Fruit fly (Drosophila melanogaster) whole organism, embryonic: ENCODE data around the gene CG7379.

Source experiments
- ATbp ChIP-seq: fragments of 200-800 bp; sonication (Bioruptor generic); optimal IDR thresholded peaks from 2 replicates; lab custom pipeline; 2017; ENCODE audit warnings: missing biosample characterization, mild to moderate bottlenecking, missing genetic modification characterization, missing genetic modification reagents
- Blimp-1 ChIP-seq: fragments of 200-800 bp; sonication (Bioruptor generic); optimal IDR thresholded peaks from 3 replicates; lab custom pipeline; 2018; ENCODE audit warnings: missing biosample characterization, missing genetic modification characterization, mild to moderate bottlenecking, moderate library complexity, missing genetic modification reagents
- CG10543 ChIP-seq: fragments of 200-800 bp; sonication (Bioruptor generic); optimal IDR thresholded peaks from 3 replicates; lab custom pipeline; 2017; ENCODE audit warnings: missing biosample characterization, mild to moderate bottlenecking, missing genetic modification characterization, moderate library complexity
- CG11247 ChIP-seq: fragments of 200-800 bp; sonication (Bioruptor generic); IDR thresholded peaks from 2 replicates; pipeline ENCODE4 v1.3.6; 2022; ENCODE audit warnings: missing biosample characterization, missing genetic modification characterization
- CG11398 ChIP-seq: fragments of 200-800 bp; sonication (Bioruptor generic); optimal IDR thresholded peaks from 2 replicates; lab custom pipeline; 2016; ENCODE audit warnings: missing biosample characterization, missing genetic modification characterization
- CG11504 ChIP-seq: fragments of 200-800 bp; sonication (Bioruptor generic); optimal IDR thresholded peaks from 3 replicates; lab custom pipeline; 2019; ENCODE audit warnings: missing biosample characterization, mild to moderate bottlenecking, missing genetic modification characterization, moderate library complexity
- CG12155 ChIP-seq: fragments of 200-800 bp; sonication (Bioruptor generic); optimal IDR thresholded peaks from 3 replicates; lab custom pipeline; 2016; ENCODE audit warnings: missing biosample characterization, missing genetic modification characterization
- CG12744 ChIP-seq: fragments of 200-800 bp; sonication (Bioruptor generic); optimal IDR thresholded peaks from 2 replicates; lab custom pipeline; 2016; ENCODE audit warnings: missing biosample characterization, missing genetic modification characterization
- CG14710 ChIP-seq: fragments of 200-800 bp; sonication (Bioruptor generic); optimal IDR thresholded peaks from 3 replicates; lab custom pipeline; 2019; ENCODE audit warnings: missing biosample characterization, mild to moderate bottlenecking, missing genetic modification characterization, moderate library complexity
- CG17361 ChIP-seq: fragments of 200-800 bp; sonication (Bioruptor generic); IDR thresholded peaks from 3 replicates; pipeline ENCODE4 v1.3.6; 2022; ENCODE audit warnings: missing biosample characterization, missing genetic modification characterization
- CG17385 ChIP-seq: fragments of 200-800 bp; sonication (Bioruptor generic); optimal IDR thresholded peaks from 3 replicates; lab custom pipeline; 2018; ENCODE audit warnings: missing biosample characterization, mild to moderate bottlenecking, missing genetic modification characterization
- CG18262 ChIP-seq: fragments of 200-800 bp; optimal IDR thresholded peaks from 3 replicates; lab custom pipeline; 2019; ENCODE audit warnings: missing biosample characterization, mild to moderate bottlenecking, missing genetic modification characterization, moderate library complexity
- CG18764 ChIP-seq: fragments of 200-800 bp; sonication (Bioruptor generic); optimal IDR thresholded peaks from 3 replicates; lab custom pipeline; 2016; ENCODE audit warnings: missing biosample characterization, missing genetic modification characterization
- CG2678 ChIP-seq: fragments of 200-800 bp; sonication (Bioruptor generic); optimal IDR thresholded peaks from 3 replicates; lab custom pipeline; 2019; ENCODE audit warnings: missing biosample characterization, mild to moderate bottlenecking, missing genetic modification characterization, moderate library complexity
- CG2712 ChIP-seq: fragments of 200-800 bp; optimal IDR thresholded peaks from 3 replicates; lab custom pipeline; 2019; ENCODE audit warnings: missing biosample characterization, mild to moderate bottlenecking, missing genetic modification characterization, moderate library complexity
- CG30431 ChIP-seq: fragments of 200-800 bp; sonication (Bioruptor generic); optimal IDR thresholded peaks from 2 replicates; lab custom pipeline; 2017; ENCODE audit warnings: missing biosample characterization, missing genetic modification characterization
- CG31441 ChIP-seq: fragments of 200-800 bp; sonication (Bioruptor generic); IDR thresholded peaks from 2 replicates; pipeline ENCODE4 v1.3.6; 2022; ENCODE audit warnings: missing biosample characterization, missing genetic modification characterization
- CG32772 ChIP-seq: fragments of 200-800 bp; sonication (Bioruptor generic); IDR thresholded peaks from 2 replicates; pipeline ENCODE4 v1.3.6; 2022; ENCODE audit warnings: missing biosample characterization, missing genetic modification characterization
- CG6254 ChIP-seq: fragments of 200-800 bp; sonication (Bioruptor generic); optimal IDR thresholded peaks from 3 replicates; lab custom pipeline; 2017; ENCODE audit warnings: mild to moderate bottlenecking, missing biosample characterization, missing genetic modification reagents, missing genetic modification characterization
- CG7839 ChIP-seq: fragments of 200-800 bp; sonication (Bioruptor generic); optimal IDR thresholded peaks from 3 replicates; lab custom pipeline; 2018; ENCODE audit warnings: missing biosample characterization, mild to moderate bottlenecking, missing genetic modification characterization, moderate library complexity
- CG8388 ChIP-seq: fragments of 200-800 bp; sonication (Bioruptor generic); optimal IDR thresholded peaks from 2 replicates; lab custom pipeline; 2019; ENCODE audit warnings: missing biosample characterization, mild to moderate bottlenecking, missing genetic modification characterization, moderate library complexity
- Drgx ChIP-seq: fragments of 200-800 bp; sonication (Bioruptor generic); IDR thresholded peaks from 2 replicates; pipeline ENCODE4 v1.3.6; 2022; ENCODE audit warnings: missing biosample characterization, missing genetic modification characterization
- Elba2 ChIP-seq: fragments of 200-800 bp; sonication (Bioruptor generic); optimal IDR thresholded peaks from 3 replicates; lab custom pipeline; 2016; ENCODE audit warnings: missing biosample characterization, missing genetic modification characterization
- Ets65A ChIP-seq: fragments of 200-800 bp; sonication (Bioruptor generic); peaks from one replicate; lab custom pipeline; 2016; ENCODE audit warnings: missing biosample characterization, missing genetic modification characterization
- Hr78 ChIP-seq, 2 experiments: fragments of 200-800 bp in 1 of 2; fragments of >200 bp in 1 of 2; sonication (Bioruptor generic) in 1 of 2; optimal IDR thresholded peaks; 2 replicates each; lab custom pipeline; 2017 to 2019; ENCODE audit warnings: missing biosample characterization in 2 of 2, missing genetic modification characterization in 2 of 2, mild to moderate bottlenecking in 1 of 2, moderate library complexity in 1 of 2
- Med ChIP-seq: fragments of 200-800 bp; sonication (Bioruptor generic); peaks from one replicate; lab custom pipeline; 2016; ENCODE audit warnings: missing biosample characterization, missing genetic modification characterization, mild to moderate bottlenecking, inconsistent platforms, moderate library complexity
- Sox102F ChIP-seq: fragments of 200-800 bp; sonication (Bioruptor generic); optimal IDR thresholded peaks from 2 replicates; lab custom pipeline; 2018; ENCODE audit warnings: missing biosample characterization, mild to moderate bottlenecking, missing genetic modification characterization, moderate library complexity
- Sry-δ ChIP-seq: fragments of 200-800 bp; sonication (Bioruptor generic); optimal IDR thresholded peaks from 2 replicates; lab custom pipeline; 2016; ENCODE audit warnings: missing biosample characterization, missing genetic modification characterization
- Vsx1 ChIP-seq: fragments of 200-800 bp; sonication (Bioruptor generic); optimal IDR thresholded peaks from 2 replicates; lab custom pipeline; 2017; ENCODE audit warnings: missing biosample characterization, mild to moderate bottlenecking, missing genetic modification characterization, missing genetic modification reagents
- bcd ChIP-seq: fragments of 200-800 bp; sonication (Bioruptor generic); optimal IDR thresholded peaks from 2 replicates; lab custom pipeline; 2017; ENCODE audit warnings: missing biosample characterization, mild to moderate bottlenecking, missing genetic modification characterization
- bsh ChIP-seq, 2 experiments: fragments of 200-800 bp; sonication (Bioruptor generic); optimal IDR thresholded peaks; 2 replicates each; lab custom pipeline; 2017 to 2018; ENCODE audit warnings: mild to moderate bottlenecking in 2 of 2, missing biosample characterization in 2 of 2, missing genetic modification characterization in 2 of 2, moderate library complexity in 1 of 2
- ci ChIP-seq: fragments of 200-800 bp; sonication (Bioruptor generic); IDR thresholded peaks from 3 replicates; pipeline ENCODE4 v1.3.6; 2022; ENCODE audit warnings: missing biosample characterization, missing genetic modification characterization
- crol ChIP-seq: fragments of 200-800 bp; sonication (Bioruptor generic); IDR thresholded peaks from 2 replicates; pipeline ENCODE4 v1.3.6; 2022; ENCODE audit warnings: missing biosample characterization, missing genetic modification characterization
- dysf ChIP-seq: fragments of 200-800 bp; sonication (Bioruptor generic); IDR thresholded peaks from 3 replicates; pipeline ENCODE4 v1.3.6; 2022; ENCODE audit warnings: missing biosample characterization, missing genetic modification characterization
- fd96Cb ChIP-seq: fragments of 200-800 bp; sonication (Bioruptor generic); optimal IDR thresholded peaks from 2 replicates; lab custom pipeline; 2018; ENCODE audit warnings: missing biosample characterization, mild to moderate bottlenecking, missing genetic modification characterization, moderate library complexity
- gem ChIP-seq: fragments of 200-800 bp; sonication (Bioruptor generic); optimal IDR thresholded peaks from 2 replicates; lab custom pipeline; 2019; ENCODE audit warnings: missing biosample characterization, mild to moderate bottlenecking, missing genetic modification characterization, moderate library complexity
- nerfin-1 ChIP-seq: fragments of 200-800 bp; sonication (Bioruptor generic); optimal IDR thresholded peaks from 3 replicates; lab custom pipeline; 2019; ENCODE audit warnings: missing biosample characterization, mild to moderate bottlenecking, missing genetic modification characterization, moderate library complexity
- nmo ChIP-seq: fragments of 200-800 bp; sonication (Bioruptor generic); optimal IDR thresholded peaks from 2 replicates; lab custom pipeline; 2018; ENCODE audit warnings: missing biosample characterization, mild to moderate bottlenecking, missing genetic modification characterization, moderate library complexity
- nom ChIP-seq: fragments of 200-800 bp; sonication (Bioruptor generic); optimal IDR thresholded peaks from 2 replicates; lab custom pipeline; 2017; ENCODE audit warnings: missing biosample characterization, missing genetic modification characterization, mild to moderate bottlenecking, moderate library complexity, missing genetic modification reagents
- phol ChIP-seq: fragments of 200-800 bp; sonication (Bioruptor generic); optimal IDR thresholded peaks from 3 replicates; lab custom pipeline; 2018; ENCODE audit warnings: missing biosample characterization, mild to moderate bottlenecking, missing genetic modification characterization, moderate library complexity
- row ChIP-seq: fragments of 200-800 bp; sonication (Bioruptor generic); IDR thresholded peaks from 3 replicates; pipeline ENCODE4 v1.3.6; 2022; ENCODE audit warnings: missing biosample characterization, missing genetic modification characterization
- sens ChIP-seq: fragments of 200-800 bp; sonication (Bioruptor generic); peaks from one replicate; lab custom pipeline; 2016; ENCODE audit warnings: missing biosample characterization, missing genetic modification characterization
- tin ChIP-seq: fragments of 200-800 bp; sonication (Bioruptor generic); optimal IDR thresholded peaks from 3 replicates; lab custom pipeline; 2016; ENCODE audit warnings: missing biosample characterization, missing genetic modification characterization
- tll ChIP-seq, 2 experiments: fragments of 200-800 bp in 1 of 2; fragments of >200 bp in 1 of 2; sonication (Bioruptor generic) in 1 of 2; optimal IDR thresholded peaks; 2 replicates each; lab custom pipeline; 2017 to 2019; ENCODE audit warnings: missing biosample characterization in 2 of 2, missing genetic modification characterization in 2 of 2, mild to moderate bottlenecking in 1 of 2, moderate library complexity in 1 of 2
- toy ChIP-seq: fragments of 200-800 bp; sonication (Bioruptor generic); IDR thresholded peaks from 2 replicates; pipeline ENCODE4 v1.3.6; 2022; ENCODE audit warnings: missing biosample characterization, missing genetic modification characterization
- unpg ChIP-seq: fragments of 200-800 bp; sonication (Bioruptor generic); optimal IDR thresholded peaks from 3 replicates; lab custom pipeline; 2018; ENCODE audit warnings: missing biosample characterization, mild to moderate bottlenecking, missing genetic modification characterization, moderate library complexity

Gene CG7379

dm6 chr3R:17793287-17793686 is 4.8 kb downstream of the CG7379 start:
- no peak for TF ChIP-seq Elba2
- no peak for TF ChIP-seq Sry-δ
- no peak for TF ChIP-seq Vsx1
- TF ChIP-seq crol (GFP tag; lab: Robert Waterston, UW): peak; percentile 73
- no peak for TF ChIP-seq CG18764 (GFP tag; lab: Kevin White, UChicago)

dm6 chr3R:17789937-17790336 is 8.2 kb downstream of the CG7379 start:
- 0 out of 3 replicates have a peak, but pooled peaks have one; percentile 5 for TF ChIP-seq row (GFP tag; lab: Robert Waterston, UW)
- no peak for TF ChIP-seq CG12155 (GFP tag; lab: Kevin White, UChicago)
- no peak for TF ChIP-seq CG11247 (GFP tag; lab: Robert Waterston, UW)
- TF ChIP-seq tll (GFP tag; optimal IDR thresholded peaks at IDR 0.05; lab: Kevin White, UChicago): no peak
- peak; percentile 2 for TF ChIP-seq nom (GFP tag; lab: Kevin White, UChicago)
- no peak for TF ChIP-seq toy (GFP tag; lab: Robert Waterston, UW)
- no peak for TF ChIP-seq CG30431 (GFP tag; lab: Kevin White, UChicago)
- peak; percentile 47 for TF ChIP-seq sens (GFP tag; lab: Kevin White, UChicago)
- TF ChIP-seq CG11398 (GFP tag; lab: Kevin White, UChicago): no peak

- TF ChIP-seq CG32772 (GFP tag; lab: Robert Waterston, UW): peak; percentile 14; the same call in 1 of the 2 replicates
- no peak for TF ChIP-seq CG17385 (GFP tag; lab: Kevin White, UChicago)
- TF ChIP-seq dysf (GFP tag; lab: Robert Waterston, UW): 0 out of 3 replicates have a peak, but pooled peaks have one; percentile 35
- TF ChIP-seq Med (GFP tag; lab: Kevin White, UChicago): peak; percentile 4
- peak; percentile 33 for TF ChIP-seq CG2712
- peak; percentile 17 for TF ChIP-seq Sox102F (GFP tag; lab: Kevin White, UChicago)
- TF ChIP-seq unpg (GFP tag; lab: Kevin White, UChicago): peak; percentile 4
- TF ChIP-seq CG10543: no peak
- peak; percentile 4 for TF ChIP-seq tin
- peak; percentile 6 for TF ChIP-seq ATbp
- peak; percentile 13 for TF ChIP-seq CG7839 (tag; lab: Kevin White, UChicago)
- TF ChIP-seq CG17361: peak; percentile 12; the same call in 1 of the 3 replicates
- peak; percentile 34 for TF ChIP-seq Ets65A (GFP tag; lab: Kevin White, UChicago)
- TF ChIP-seq CG6254 (GFP tag; lab: Kevin White, UChicago): peak; percentile 13
- no peak for TF ChIP-seq nerfin-1 (tag; lab: Kevin White, UChicago)
- TF ChIP-seq CG14710: peak; percentile 10
- no peak for TF ChIP-seq Hr78 (GFP tag; optimal IDR thresholded peaks at IDR 0.05; lab: Kevin White, UChicago)
- no peak for TF ChIP-seq CG18262 (tag; lab: Kevin White, UChicago)
- TF ChIP-seq bcd: no peak
- peak; percentile 2 for TF ChIP-seq CG8388 (GFP tag; lab: Kevin White, UChicago)
- TF ChIP-seq bsh (GFP tag; optimal IDR thresholded peaks at IDR 0.05; lab: Kevin White, UChicago): peak in 1 of 2 experiments; percentile 56
- TF ChIP-seq ci (GFP tag; lab: Robert Waterston, UW): peak; percentile 61; the same call in 1 of the 3 replicates
- peak; percentile 11 for TF ChIP-seq fd96Cb (tag; lab: Kevin White, UChicago)
- peak; percentile 37 for TF ChIP-seq nmo
- peak; percentile 38 for TF ChIP-seq CG11504 (tag; lab: Kevin White, UChicago)
- TF ChIP-seq CG12744 (GFP tag; lab: Kevin White, UChicago): no peak
- peak; percentile 12 for TF ChIP-seq CG2678 (tag; lab: Kevin White, UChicago)
- peak; percentile 41 for TF ChIP-seq gem (tag; lab: Kevin White, UChicago)
- peak; percentile 40; the same call in 1 of the 2 replicates for TF ChIP-seq Drgx (GFP tag; lab: Robert Waterston, UW)
- TF ChIP-seq Blimp-1 (GFP tag; lab: Kevin White, UChicago): peak; percentile 29
- TF ChIP-seq phol (tag; lab: Kevin White, UChicago): peak; percentile 2
- TF ChIP-seq CG31441: peak; percentile 37; the same call in 1 of the 2 replicates
Measured at dm6 chr3R:17787780-17788179, 10.3 kb downstream of the CG7379 start.
